Fruit fly (Drosophila melanogaster): ENCODE data around the gene CG7706.

CG7706 gene

DNA sequence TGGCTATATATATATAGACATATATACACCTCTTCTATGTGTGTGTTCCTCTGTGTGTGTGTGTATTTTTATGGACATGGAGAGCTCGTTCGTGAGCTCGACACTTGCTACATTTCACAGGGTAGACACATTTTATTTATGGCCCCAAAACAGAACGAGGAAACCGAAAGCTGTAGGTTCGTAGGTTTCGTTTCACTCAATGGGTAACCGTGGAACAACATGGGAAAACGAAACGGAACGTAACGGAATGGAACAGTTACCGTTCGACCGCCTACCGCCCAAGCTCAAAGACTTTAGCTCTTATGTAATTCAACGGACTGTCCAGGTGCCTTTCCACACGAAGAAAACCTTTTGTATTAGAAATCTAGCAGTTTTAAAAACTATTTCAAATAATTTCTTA is 28.7 kb downstream of the CG7706 start:
- TF ChIP-seq achi (GFP tag; optimal IDR thresholded peaks at IDR 0.05) (no peak), net (GFP tag; optimal IDR thresholded peaks at IDR 0.05) (no peak), Hr39 (GFP tag; optimal IDR thresholded peaks at IDR 0.05) (no peak), spab (GFP tag; optimal IDR thresholded peaks at IDR 0.05) (no peak), vri (GFP tag; optimal IDR thresholded peaks at IDR 0.05) (no peak), Smox (GFP tag; optimal IDR thresholded peaks at IDR 0.05) (no peak), Hr38 (GFP tag; optimal IDR thresholded peaks at IDR 0.05) (no peak), CG7368 (GFP tag; optimal IDR thresholded peaks at IDR 0.05) (no peak), CG3032 (tag; optimal IDR thresholded peaks at IDR 0.05) (no peak), cyc (GFP tag; optimal IDR thresholded peaks at IDR 0.05) (no peak), Sox102F (GFP tag; optimal IDR thresholded peaks at IDR 0.05) (no peak), esn (GFP tag; optimal IDR thresholded peaks at IDR 0.05) (no peak), dac (GFP tag; optimal IDR thresholded peaks at IDR 0.05) (no peak), topi (GFP tag; optimal IDR thresholded peaks at IDR 0.05) (no peak), Blimp-1 (GFP tag; optimal IDR thresholded peaks at IDR 0.05) (no peak), CG3919 (GFP tag; optimal IDR thresholded peaks at IDR 0.05) (no peak), CG10669 (GFP tag; optimal IDR thresholded peaks at IDR 0.05) (no peak)

DNA sequence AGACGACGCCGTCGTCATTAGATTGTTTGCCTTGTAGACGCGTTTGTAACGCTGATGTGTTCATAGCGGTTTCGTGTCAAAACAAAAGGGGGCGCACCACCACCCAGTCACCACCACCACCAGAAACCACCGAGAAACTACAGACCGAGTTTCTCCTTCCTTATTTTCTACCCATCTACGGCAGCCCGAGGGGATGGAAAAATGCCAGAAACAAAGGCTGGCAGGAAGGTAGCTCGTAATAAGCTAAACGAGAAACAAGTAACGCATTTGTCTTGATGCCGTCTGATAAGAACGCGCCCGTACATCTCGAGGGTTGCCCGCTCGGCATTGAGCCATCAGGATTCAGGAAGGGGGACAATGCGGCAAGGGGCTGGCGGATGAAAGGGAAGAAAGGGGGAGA is 29.9 kb downstream of the CG7706 start:
- TF ChIP-seq Hr4 (GFP tag; optimal IDR thresholded peaks at IDR 0.05) (no peak), Blimp-1 (GFP tag; optimal IDR thresholded peaks at IDR 0.05) (no peak), Eip78C (GFP tag) (no peak), esn (GFP tag; optimal IDR thresholded peaks at IDR 0.05) (no peak), fd85E (GFP tag; optimal IDR thresholded peaks at IDR 0.05) (no peak), CG6792 (GFP tag; optimal IDR thresholded peaks at IDR 0.05) (no peak), Hr38 (GFP tag; optimal IDR thresholded peaks at IDR 0.05) (no peak), CG10631 (GFP tag; optimal IDR thresholded peaks at IDR 0.05) (no peak), eg (GFP tag; IDR thresholded peaks at IDR 0.05) (no peak), Met (GFP tag; optimal IDR thresholded peaks at IDR 0.05) (no peak), topi (GFP tag; optimal IDR thresholded peaks at IDR 0.05) (no peak), CG16779 (tag; optimal IDR thresholded peaks at IDR 0.05) (no peak), CG9139 (GFP tag; optimal IDR thresholded peaks at IDR 0.05) (no peak), Ets21C (GFP tag; optimal IDR thresholded peaks at IDR 0.05) (no peak), Eip75B (GFP tag; optimal IDR thresholded peaks at IDR 0.05) (no peak), CG11762 (GFP tag; optimal IDR thresholded peaks at IDR 0.05; ENCODE audit: insufficient read depth) (no peak), CG11902 (GFP tag; optimal IDR thresholded peaks at IDR 0.05) (no peak), salr (GFP tag; optimal IDR thresholded peaks at IDR 0.05) (no peak), Sox15 (GFP tag; optimal IDR thresholded peaks at IDR 0.05) (no peak), CG4318 (GFP tag; optimal IDR thresholded peaks at IDR 0.05) (no peak)

DNA sequence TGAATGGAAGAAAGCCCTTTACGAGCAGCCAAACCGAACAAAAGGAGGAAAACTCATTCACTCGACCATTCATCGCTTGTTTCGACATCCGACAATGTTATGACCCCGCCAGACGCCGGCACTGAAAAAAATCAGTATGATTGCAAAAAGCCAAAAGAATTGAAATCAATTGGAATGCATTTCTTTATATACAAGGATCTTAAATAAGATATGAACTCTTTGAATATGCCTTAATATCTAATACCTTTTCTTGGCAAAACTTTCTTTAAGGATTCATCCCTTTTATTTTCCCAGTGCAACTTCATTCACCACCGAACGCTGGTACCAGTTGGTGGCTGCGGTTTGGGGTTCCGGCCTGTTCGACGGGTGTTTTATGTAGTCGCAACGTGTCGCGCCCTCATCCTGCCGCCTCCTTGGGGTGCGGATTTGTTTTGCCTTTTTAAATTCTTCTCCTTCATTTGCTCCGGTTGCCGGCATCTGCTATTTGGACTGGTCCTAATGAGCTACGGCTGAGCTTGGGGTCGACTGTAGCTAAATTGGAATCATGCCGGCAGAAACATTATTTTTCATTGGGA is 42.2 kb downstream of the CG7706 start:
- TF ChIP-seq CG6792 (GFP tag; optimal IDR thresholded peaks at IDR 0.05) (peak; percentile 68), fkh (GFP tag; optimal IDR thresholded peaks at IDR 0.05) (peak; percentile 6), CG6163 (GFP tag; IDR thresholded peaks at IDR 0.05) (peak; percentile 69; the same call in 1 of the 3 replicates), Met (GFP tag; optimal IDR thresholded peaks at IDR 0.05) (peak; percentile 76), CG6276 (GFP tag; optimal IDR thresholded peaks at IDR 0.05) (peak; percentile 13), net (GFP tag; optimal IDR thresholded peaks at IDR 0.05) (peak; percentile 37), CG10669 (GFP tag; optimal IDR thresholded peaks at IDR 0.05) (peak; percentile 69), CG16779 (tag; optimal IDR thresholded peaks at IDR 0.05) (peak; percentile 13), esn (GFP tag; optimal IDR thresholded peaks at IDR 0.05) (no peak), acj6 (GFP tag; optimal IDR thresholded peaks at IDR 0.05) (peak; percentile 56), CG3032 (tag; optimal IDR thresholded peaks at IDR 0.05) (peak; percentile 74), CG34406 (GFP tag; optimal IDR thresholded peaks at IDR 0.05) (peak; percentile 52), CG7368 (GFP tag; optimal IDR thresholded peaks at IDR 0.05) (peak; percentile 19), Sox102F (GFP tag; optimal IDR thresholded peaks at IDR 0.05) (peak; percentile 68), CG6808 (GFP tag; optimal IDR thresholded peaks at IDR 0.05) (peak; percentile 55), Gug (GFP tag; IDR thresholded peaks at IDR 0.05) (0 out of 2 replicates have a peak, but pooled peaks have one; percentile 11), salr (GFP tag; optimal IDR thresholded peaks at IDR 0.05) (peak; percentile 6 to 37), Eip93F (GFP tag; optimal IDR thresholded peaks at IDR 0.05) (no peak), Ets21C (GFP tag; optimal IDR thresholded peaks at IDR 0.05) (peak; percentile 52), pdm3 (GFP tag; optimal IDR thresholded peaks at IDR 0.05) (peak; percentile 64), Lpt (GFP tag; optimal IDR thresholded peaks at IDR 0.05) (no peak), Hr38 (GFP tag; optimal IDR thresholded peaks at IDR 0.05) (no peak), achi (GFP tag; optimal IDR thresholded peaks at IDR 0.05) (peak; percentile 59), CG15336 (GFP tag; IDR thresholded peaks at IDR 0.05) (no peak), CG31627 (GFP tag; optimal IDR thresholded peaks at IDR 0.05) (peak; percentile 55), topi (GFP tag; optimal IDR thresholded peaks at IDR 0.05) (peak; percentile 69), Eip75B (GFP tag; optimal IDR thresholded peaks at IDR 0.05) (peak; percentile 74), CG9139 (GFP tag; optimal IDR thresholded peaks at IDR 0.05) (peak; percentile 30), CG8319 (GFP tag; optimal IDR thresholded peaks at IDR 0.05) (peak; percentile 38), CG10631 (GFP tag; optimal IDR thresholded peaks at IDR 0.05) (peak; percentile 63)
